Worm (Caenorhabditis elegans) whole organism, young adult: Measurements from ENCODE around the gene C34C6.9.

Source experiments
- Y95B8A.8 ChIP-seq: fragments of 200-800 bp; sonication (Bioruptor generic); IDR thresholded peaks from 2 replicates; pipeline ENCODE4 v1.3.6; 2022; ENCODE audit warnings: missing genetic modification reagents, missing genetic modification characterization, missing compliant biosample characterization
- ceh-100 ChIP-seq: fragments of 200-800 bp; sonication (Bioruptor generic); IDR thresholded peaks from 2 replicates; pipeline ENCODE4 v1.3.6; 2022; ENCODE audit warnings: missing genetic modification reagents, missing genetic modification characterization, missing compliant biosample characterization
- sdz-38 ChIP-seq: sonication (generic microtip); optimal IDR thresholded peaks from 2 replicates; lab custom pipeline; 2016; ENCODE audit warnings: missing genotype, missing genetic modification characterization, missing compliant biosample characterization

- no peak for TF ChIP-seq Y95B8A.8 (GFP tag; lab: Robert Waterston, UW)
- TF ChIP-seq sdz-38 (tag; lab: Kevin White, UChicago), result no peak
- no peak for TF ChIP-seq ceh-100 (GFP tag; lab: Robert Waterston, UW)
These were observed 26.9 kb upstream of the C34C6.9 start, which contains the start of gene atg-10 for ce11 chrII:8658835-8659234.
